Fruit fly (Drosophila melanogaster): Measurements from ENCODE around the gene Pde1c.
A peak's percentile ranks its signal among the peaks of the same experiment; 100 is the strongest.

The Pde1c gene

DNA sequence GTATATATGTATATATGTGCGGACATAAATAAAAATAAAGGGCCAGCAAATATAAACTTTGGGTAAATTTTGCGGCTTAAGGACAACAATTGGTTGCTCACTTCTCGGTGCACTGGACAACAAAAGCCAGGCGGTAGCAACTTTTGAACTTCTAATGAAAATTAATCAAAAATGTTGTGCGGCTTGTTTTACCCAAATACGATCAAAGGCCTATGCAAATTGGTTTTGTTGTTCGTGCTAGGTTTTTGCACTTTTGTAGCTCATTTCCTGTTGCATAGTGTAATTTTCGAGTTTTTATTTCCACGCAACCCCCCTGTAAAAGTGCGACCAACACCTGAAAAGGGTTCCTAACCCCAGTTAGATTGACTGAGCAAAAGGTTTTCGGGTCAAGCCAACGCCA is 25.9 kb downstream of the Pde1c start (continued):
- TF ChIP-seq Fer3 (tag; optimal IDR thresholded peaks at IDR 0.05): peak; percentile 33
- TF ChIP-seq Awh (GFP tag; IDR thresholded peaks at IDR 0.05): peak; percentile 45; the same call in 1 of the 2 replicates
- peak; percentile 15 for TF ChIP-seq scrt (GFP tag; optimal IDR thresholded peaks at IDR 0.05)
- TF ChIP-seq CG15696 (tag; optimal IDR thresholded peaks at IDR 0.05): no peak
- TF ChIP-seq nom (GFP tag; optimal IDR thresholded peaks at IDR 0.05): no peak
- peak; percentile 71 for TF ChIP-seq slbo (GFP tag; IDR thresholded peaks at IDR 0.05)
- no peak for TF ChIP-seq CG6765 (GFP tag; optimal IDR thresholded peaks at IDR 0.05)
- no peak for TF ChIP-seq CG18011 (GFP tag; optimal IDR thresholded peaks at IDR 0.05)
- TF ChIP-seq yki (optimal IDR thresholded peaks at IDR 0.05): no peak
- no peak for TF ChIP-seq ato (GFP tag; IDR thresholded peaks at IDR 0.05; ENCODE audit: partially characterized antibody)
- TF ChIP-seq toy (GFP tag; IDR thresholded peaks at IDR 0.05): no peak
- TF ChIP-seq CG17568 (GFP tag; optimal IDR thresholded peaks at IDR 0.05): no peak
- no peak for TF ChIP-seq eve (GFP tag; optimal IDR thresholded peaks at IDR 0.05)
- TF ChIP-seq CG8765 (GFP tag; IDR thresholded peaks at IDR 0.05): no peak
- peak; percentile 8 for TF ChIP-seq D19B (GFP tag; optimal IDR thresholded peaks at IDR 0.05)
- no peak for TF ChIP-seq BEAF-32 (GFP tag; optimal IDR thresholded peaks at IDR 0.05)
- TF ChIP-seq gcm (GFP tag; optimal IDR thresholded peaks at IDR 0.05): no peak
- TF ChIP-seq CG7745 (tag; optimal IDR thresholded peaks at IDR 0.05): no peak
- TF ChIP-seq stwl (tag; optimal IDR thresholded peaks at IDR 0.05): no peak
- TF ChIP-seq ara (GFP tag; IDR thresholded peaks at IDR 0.05): no peak
- TF ChIP-seq stc (GFP tag; IDR thresholded peaks at IDR 0.05): no peak
- no peak for TF ChIP-seq tx (GFP tag; optimal IDR thresholded peaks at IDR 0.05)
- TF ChIP-seq CG14965 (GFP tag; optimal IDR thresholded peaks at IDR 0.05; ENCODE audit: borderline replicate concordance): no peak
- TF ChIP-seq B-H1 (GFP tag; IDR thresholded peaks at IDR 0.05): no peak
- no peak for TF ChIP-seq CG34422 (GFP tag; IDR thresholded peaks at IDR 0.05)
- peak; percentile 55 for TF ChIP-seq CG12769 (tag; optimal IDR thresholded peaks at IDR 0.05)
- TF ChIP-seq Hr3 (GFP tag; optimal IDR thresholded peaks at IDR 0.05): no peak
- no peak for TF ChIP-seq crc (GFP tag; optimal IDR thresholded peaks at IDR 0.05)
- no peak for TF ChIP-seq jumu (GFP tag; optimal IDR thresholded peaks at IDR 0.05)
- no peak for TF ChIP-seq Drgx (GFP tag; IDR thresholded peaks at IDR 0.05)
- no peak for TF ChIP-seq E2f2 (GFP tag; IDR thresholded peaks at IDR 0.05)
- TF ChIP-seq Nf-YC (tag; optimal IDR thresholded peaks at IDR 0.05): no peak
- no peak for TF ChIP-seq Doc2 (GFP tag; IDR thresholded peaks at IDR 0.05)
- TF ChIP-seq ftz-f1 (GFP tag; optimal IDR thresholded peaks at IDR 0.05): no peak
- no peak for TF ChIP-seq sens (GFP tag)
- TF ChIP-seq Adf1 (GFP tag; IDR thresholded peaks at IDR 0.05): no peak
- no peak for TF ChIP-seq amos (GFP tag; IDR thresholded peaks at IDR 0.05; ENCODE audit: partially characterized antibody)
- TF ChIP-seq CG14441 (GFP tag; IDR thresholded peaks at IDR 0.05): peak; percentile 49; the same call in 1 of the 2 replicates
- no peak for TF ChIP-seq Ada2b (GFP tag; IDR thresholded peaks at IDR 0.05)
- TF ChIP-seq chif (GFP tag; optimal IDR thresholded peaks at IDR 0.05): no peak
- TF ChIP-seq hkb (optimal IDR thresholded peaks at IDR 0.05): no peak
- TF ChIP-seq hkb (GFP tag; IDR thresholded peaks at IDR 0.05): no peak
- peak; percentile 47; the same call in 1 of the 2 replicates for TF ChIP-seq CG6689 (GFP tag; IDR thresholded peaks at IDR 0.05)
- no peak for TF ChIP-seq tio (GFP tag; optimal IDR thresholded peaks at IDR 0.05)
- no peak for TF ChIP-seq CG4617 (GFP tag; optimal IDR thresholded peaks at IDR 0.05; ENCODE audit: borderline replicate concordance)
- TF ChIP-seq gt (GFP tag; IDR thresholded peaks at IDR 0.05): no peak
- no peak for TF ChIP-seq dimm (GFP tag; IDR thresholded peaks at IDR 0.05)
- no peak for TF ChIP-seq NC2α (GFP tag; optimal IDR thresholded peaks at IDR 0.05)
- TF ChIP-seq CG13775 (GFP tag; optimal IDR thresholded peaks at IDR 0.05): no peak
- TF ChIP-seq unpg (GFP tag; optimal IDR thresholded peaks at IDR 0.05): no peak
- no peak for TF ChIP-seq CG10654 (GFP tag; optimal IDR thresholded peaks at IDR 0.05)
- TF ChIP-seq danr (GFP tag; IDR thresholded peaks at IDR 0.05): no peak
- TF ChIP-seq CG7928 (GFP tag; optimal IDR thresholded peaks at IDR 0.05): no peak
